Fruit fly (Drosophila melanogaster) whole organism, pupa: ENCODE results near the gene Srg3.

ENCODE experiments used
- CG13204 ChIP-seq: fragments of 200-800 bp; sonication (Bioruptor generic); optimal IDR thresholded peaks from 2 replicates; lab custom pipeline; 2018; ENCODE audit warnings: missing biosample characterization, mild to moderate bottlenecking, missing genetic modification characterization, moderate library complexity
- CG14655 ChIP-seq: fragments of 200-800 bp; sonication (Bioruptor generic); optimal IDR thresholded peaks from 3 replicates; lab custom pipeline; 2017; ENCODE audit warnings: mild to moderate bottlenecking, missing biosample characterization, missing genetic modification reagents, missing genetic modification characterization
- CG32121 ChIP-seq: fragments of 200-800 bp; sonication (Bioruptor generic); IDR thresholded peaks from 2 replicates; pipeline ENCODE4 v1.3.6; 2022; ENCODE audit warnings: missing biosample characterization, missing genetic modification characterization
- CG4496 ChIP-seq: fragments of 200-800 bp; sonication (Bioruptor generic); IDR thresholded peaks from 3 replicates; pipeline ENCODE4 v1.3.6; 2022; ENCODE audit warnings: missing biosample characterization, missing genetic modification characterization
- CG8301 ChIP-seq: fragments of 200-800 bp; sonication (Bioruptor generic); optimal IDR thresholded peaks from 2 replicates; lab custom pipeline; 2018; ENCODE audit warnings: missing biosample characterization, mild to moderate bottlenecking, missing genetic modification characterization
- Ets98B ChIP-seq: fragments of 200-800 bp; sonication (Bioruptor generic); IDR thresholded peaks from 2 replicates; pipeline ENCODE4 v1.3.6; 2022; ENCODE audit warnings: missing biosample characterization, missing genetic modification characterization
- Pif1A ChIP-seq: fragments of 200-800 bp; sonication (Bioruptor generic); optimal IDR thresholded peaks from 3 replicates; lab custom pipeline; 2016; ENCODE audit warnings: missing biosample characterization, missing genetic modification characterization

DNA sequence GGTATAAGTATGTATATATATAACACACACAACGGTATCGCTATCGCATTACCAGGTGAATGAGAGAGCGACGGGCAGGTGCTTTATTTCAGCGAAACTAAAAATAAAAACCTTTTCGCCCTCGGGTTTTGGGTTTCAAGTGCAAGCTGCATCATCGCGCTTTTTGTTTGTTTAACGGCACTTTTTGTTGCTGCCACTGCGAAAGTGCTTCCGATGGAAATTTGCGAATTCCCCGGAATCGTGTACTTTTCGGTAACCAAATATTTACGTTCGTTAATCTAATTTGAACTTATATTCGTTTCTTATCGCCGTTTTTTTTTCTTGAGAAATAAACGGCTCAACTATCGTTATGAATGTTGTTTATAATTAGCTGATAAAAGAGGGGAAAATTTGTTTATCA lies 47.0 kb upstream of the Srg3 start:
- TF ChIP-seq CG4496 (no peak), Ets98B (GFP tag; lab: Robert Waterston, UW) (no peak), CG8301 (tag; lab: Kevin White, UChicago) (no peak), CG13204 (GFP tag; lab: Kevin White, UChicago) (no peak), Pif1A (no peak), CG32121 (GFP tag; lab: Robert Waterston, UW) (no peak), CG14655 (GFP tag; lab: Kevin White, UChicago) (no peak)
